Worm (Caenorhabditis elegans) whole organism, L3 larva: ENCODE data around the gene B0252.8.

Experiments
- R02D3.7 ChIP-seq: fragments of 150-350 bp; optimal IDR thresholded peaks from 2 replicates; lab custom pipeline; 2014; ENCODE audit warnings: missing biosample characterization, missing genetic modification characterization
- aly-2 ChIP-seq: fragments of 150-350 bp; optimal IDR thresholded peaks from 2 replicates; lab custom pipeline; 2014; ENCODE audit warnings: missing biosample characterization, missing genetic modification characterization
- ama-1 ChIP-seq: fragments of 150-350 bp; optimal IDR thresholded peaks from 2 replicates; lab custom pipeline; 2018
- ceh-16 ChIP-seq: sonication (generic microtip); optimal IDR thresholded peaks from 2 replicates; lab custom pipeline; 2017; ENCODE audit warnings: missing biosample characterization, missing genetic modification characterization
- ceh-28 ChIP-seq: fragments of 150-350 bp; optimal IDR thresholded peaks from 2 replicates; lab custom pipeline; 2014; ENCODE audit warnings: missing biosample characterization, missing genetic modification reagents, missing genetic modification characterization
- ceh-82 ChIP-seq: fragments of 150-350 bp; optimal IDR thresholded peaks from 2 replicates; lab custom pipeline; 2014; ENCODE audit warnings: missing biosample characterization, missing genetic modification characterization
- ceh-9 ChIP-seq: sonication (generic microtip); optimal IDR thresholded peaks from 2 replicates; lab custom pipeline; 2018; ENCODE audit warnings: missing biosample characterization, missing genetic modification characterization
- daf-12 ChIP-seq: fragments of 150-350 bp; optimal IDR thresholded peaks from 2 replicates; lab custom pipeline; 2014; ENCODE audit warnings: missing biosample characterization, missing genetic modification reagents, missing genetic modification characterization
- egl-27 ChIP-seq: sonication (generic microtip); optimal IDR thresholded peaks from 4 replicates; lab custom pipeline; 2017; ENCODE audit warnings: missing biosample characterization, missing genetic modification reagents, missing genetic modification characterization
- egl-5 ChIP-seq: fragments of 150-350 bp; optimal IDR thresholded peaks from 2 replicates; lab custom pipeline; 2017; ENCODE audit warnings: missing biosample characterization, missing genetic modification reagents, missing genetic modification characterization, inconsistent platforms
- elt-1 ChIP-seq: fragments of 150-350 bp; optimal IDR thresholded peaks from 2 replicates; lab custom pipeline; 2014; ENCODE audit warnings: missing biosample characterization, missing genetic modification characterization
- elt-2 ChIP-seq: sonication (generic microtip); optimal IDR thresholded peaks from 2 replicates; lab custom pipeline; 2016; ENCODE audit warnings: missing genetic modification reagents, mild to moderate bottlenecking, missing genetic modification characterization, missing compliant biosample characterization
- elt-3 ChIP-seq, 3 experiments: fragments of 150-350 bp in 1 of 3; sonication (generic microtip) in 2 of 3; optimal IDR thresholded peaks; 2 replicates in 2 of 3; 4 replicates in 1 of 3; lab custom pipeline; 2014 to 2017; ENCODE audit warnings: missing biosample characterization in 3 of 3, missing genetic modification characterization in 3 of 3
- eor-1 ChIP-seq, 2 experiments: fragments of 150-350 bp; optimal IDR thresholded peaks; 2 replicates each; lab custom pipeline; 2014 to 2018; ENCODE audit warnings: missing biosample characterization in 2 of 2, missing genetic modification characterization in 2 of 2
- fkh-10 ChIP-seq: sonication (generic microtip); optimal IDR thresholded peaks from 2 replicates; lab custom pipeline; 2017; ENCODE audit warnings: missing biosample characterization, missing genetic modification reagents, missing genetic modification characterization
- fkh-2 ChIP-seq: fragments of 150-350 bp; optimal IDR thresholded peaks from 2 replicates; lab custom pipeline; 2014; ENCODE audit warnings: missing biosample characterization, missing genetic modification reagents, missing genetic modification characterization
- fos-1 ChIP-seq: fragments of 150-350 bp; optimal IDR thresholded peaks from 2 replicates; lab custom pipeline; 2014; ENCODE audit warnings: missing biosample characterization, missing genetic modification characterization
- hmg-11 ChIP-seq: sonication (generic microtip); optimal IDR thresholded peaks from 2 replicates; lab custom pipeline; 2016; ENCODE audit warnings: missing genetic modification characterization, missing compliant biosample characterization
- jun-1 ChIP-seq: fragments of 150-350 bp; optimal IDR thresholded peaks from 2 replicates; lab custom pipeline; 2014; ENCODE audit warnings: missing biosample characterization, missing genetic modification reagents, missing genetic modification characterization
- lin-15B ChIP-seq: fragments of 150-350 bp; optimal IDR thresholded peaks from 2 replicates; lab custom pipeline; 2014; ENCODE audit warnings: missing biosample characterization, missing genetic modification characterization
- lin-39 ChIP-seq: fragments of 150-350 bp; optimal IDR thresholded peaks from 2 replicates; lab custom pipeline; 2018; ENCODE audit warnings: missing biosample characterization, missing genetic modification reagents, missing genetic modification characterization
- lsy-12 ChIP-seq: sonication (generic microtip); optimal IDR thresholded peaks from 2 replicates; lab custom pipeline; 2016; ENCODE audit warnings: mild to moderate bottlenecking, missing genetic modification characterization, missing compliant biosample characterization
- mdl-1 ChIP-seq: fragments of 150-350 bp; optimal IDR thresholded peaks from 2 replicates; lab custom pipeline; 2014; ENCODE audit warnings: missing biosample characterization, missing genetic modification characterization
- nfya-1 ChIP-seq: sonication (generic microtip); optimal IDR thresholded peaks from 2 replicates; lab custom pipeline; 2017; ENCODE audit warnings: missing genetic modification characterization, mild to moderate bottlenecking, missing compliant biosample characterization, antibody characterized with exemption, moderate library complexity; ENCODE audit not compliant: insufficient read depth
- nhr-11 ChIP-seq: fragments of 150-350 bp; optimal IDR thresholded peaks from 2 replicates; lab custom pipeline; 2014; ENCODE audit warnings: missing biosample characterization, missing genetic modification characterization
- nhr-12 ChIP-seq: fragments of 150-350 bp; optimal IDR thresholded peaks from 2 replicates; lab custom pipeline; 2014; ENCODE audit warnings: missing biosample characterization, missing genetic modification characterization
- nhr-25 ChIP-seq: sonication (generic microtip); optimal IDR thresholded peaks from 2 replicates; lab custom pipeline; 2017; ENCODE audit warnings: missing biosample characterization, missing genetic modification characterization
- nhr-28 ChIP-seq: fragments of 150-350 bp; optimal IDR thresholded peaks from 2 replicates; lab custom pipeline; 2014; ENCODE audit warnings: missing biosample characterization, missing genetic modification characterization
- nhr-43 ChIP-seq: sonication (generic microtip); optimal IDR thresholded peaks from 2 replicates; lab custom pipeline; 2016; ENCODE audit warnings: mild to moderate bottlenecking, missing genetic modification characterization, missing compliant biosample characterization; ENCODE audit not compliant: poor library complexity, severe bottlenecking
- nhr-67 ChIP-seq: fragments of 150-350 bp; optimal IDR thresholded peaks from 2 replicates; lab custom pipeline; 2014; ENCODE audit warnings: missing biosample characterization, missing genetic modification characterization
- nhr-76 ChIP-seq: fragments of 150-350 bp; sonication (generic microtip); optimal IDR thresholded peaks from 5 replicates; lab custom pipeline; 2014; ENCODE audit warnings: missing biosample characterization, missing genetic modification characterization
- nhr-77 ChIP-seq: fragments of 150-350 bp; optimal IDR thresholded peaks from 2 replicates; lab custom pipeline; 2014; ENCODE audit warnings: missing biosample characterization, missing genetic modification characterization
- pha-4 ChIP-seq: fragments of 150-350 bp; optimal IDR thresholded peaks from 2 replicates; lab custom pipeline; 2014; ENCODE audit warnings: missing biosample characterization, missing genetic modification reagents, missing genetic modification characterization
- sea-2 ChIP-seq: fragments of 150-350 bp; sonication (generic microtip); optimal IDR thresholded peaks from 4 replicates; lab custom pipeline; 2014; ENCODE audit warnings: missing biosample characterization, missing genetic modification reagents, missing genetic modification characterization
- skn-1 ChIP-seq: fragments of 150-350 bp; optimal IDR thresholded peaks from 2 replicates; lab custom pipeline; 2014; ENCODE audit warnings: missing biosample characterization, missing genetic modification characterization
- tbx-2 ChIP-seq: sonication (generic microtip); optimal IDR thresholded peaks from 2 replicates; lab custom pipeline; 2016; ENCODE audit warnings: mild to moderate bottlenecking, missing genetic modification characterization, missing compliant biosample characterization
- unc-39 ChIP-seq: sonication (generic microtip); optimal IDR thresholded peaks from 4 replicates; lab custom pipeline; 2017; ENCODE audit warnings: missing biosample characterization, missing genetic modification characterization
- zag-1 ChIP-seq: fragments of 150-350 bp; optimal IDR thresholded peaks from 2 replicates; lab custom pipeline; 2014; ENCODE audit warnings: missing biosample characterization, missing genetic modification characterization
- ztf-4 ChIP-seq: fragments of 150-350 bp; optimal IDR thresholded peaks from 2 replicates; lab custom pipeline; 2014; ENCODE audit warnings: missing biosample characterization, missing genetic modification characterization

Gene B0252.8

ce11 chrII:6888211-6888610 lies 27.8 kb upstream of the B0252.8 start (continued):
- TF ChIP-seq egl-5 (tag; lab: Kevin White, UChicago) (no peak), ceh-16 (tag; lab: Kevin White, UChicago) (no peak), lin-15B (no peak), nhr-12 (tag; lab: Kevin White, UChicago) (no peak), mdl-1 (tag; lab: Kevin White, UChicago) (no peak), aly-2 (tag; lab: Kevin White, UChicago) (no peak), elt-2 (tag; lab: Kevin White, UChicago) (peak; percentile 66), nhr-67 (no peak), nhr-43 (tag; lab: Kevin White, UChicago) (peak; percentile 78), fkh-10 (no peak), tbx-2 (tag; lab: Kevin White, UChicago) (peak; percentile 29), jun-1 (peak; percentile 10), fkh-2 (tag; lab: Kevin White, UChicago) (no peak), pha-4 (peak; percentile 73), unc-39 (tag; lab: Kevin White, UChicago) (no peak), nfya-1 (tag; lab: Kevin White, UChicago) (peak; percentile 21), ceh-28 (no peak), nhr-25 (tag; lab: Kevin White, UChicago) (no peak), hmg-11 (no peak), zag-1 (no peak), ztf-4 (tag; lab: Kevin White, UChicago) (no peak), nhr-11 (tag; lab: Kevin White, UChicago) (no peak), ceh-9 (tag; lab: Kevin White, UChicago) (no peak)

ce11 chrII:6888661-6889579 lies 27.0 kb upstream of the B0252.8 start:
- TF ChIP-seq lsy-12 (tag; lab: Kevin White, UChicago) (no peak), mdl-1 (tag; lab: Kevin White, UChicago) (no peak), nhr-67 (no peak), unc-39 (tag; lab: Kevin White, UChicago) (no peak), lin-15B (no peak), aly-2 (tag; lab: Kevin White, UChicago) (no peak), ceh-16 (tag; lab: Kevin White, UChicago) (no peak), elt-1 (tag; lab: Kevin White, UChicago) (no peak), zag-1 (no peak), R02D3.7 (tag; lab: Kevin White, UChicago) (no peak), nhr-25 (tag; lab: Kevin White, UChicago) (no peak), hmg-11 (no peak), ceh-9 (tag; lab: Kevin White, UChicago) (no peak), ama-1 (lab: Kevin White, UChicago) (peak; percentile 56), daf-12 (tag; lab: Kevin White, UChicago) (no peak), pha-4 (no peak), nhr-28 (tag; lab: Kevin White, UChicago) (no peak), nhr-43 (tag; lab: Kevin White, UChicago) (peak; percentile 66), lin-39 (tag; lab: Kevin White, UChicago) (peak; percentile 28), fos-1 (tag; lab: Kevin White, UChicago) (no peak), elt-3 (tag; optimal IDR thresholded peaks at IDR 0.05; lab: Kevin White, UChicago) (no peak)

- TF ChIP-seq ama-1 (lab: Kevin White, UChicago) (peak; percentile 78), skn-1 (no peak), jun-1 (no peak), fos-1 (tag; lab: Kevin White, UChicago) (peak; percentile 17)
- TF ChIP-seq, all 47 proteins: peak for 2
Observed at ce11 chrII:6889580-6889922, 26.4 kb upstream of the B0252.8 start.

- TF ChIP-seq ceh-82 (tag; lab: Kevin White, UChicago), result no peak
- TF ChIP-seq lsy-12 (tag; lab: Kevin White, UChicago), result no peak
- TF ChIP-seq jun-1, result no peak
- TF ChIP-seq nhr-76 (tag; lab: Kevin White, UChicago), result no peak
- peak; percentile 13 for TF ChIP-seq lin-39 (tag; lab: Kevin White, UChicago)
- no peak for TF ChIP-seq egl-27
- no peak for TF ChIP-seq nhr-28 (tag; lab: Kevin White, UChicago)
- TF ChIP-seq eor-1 (tag; optimal IDR thresholded peaks at IDR 0.05; lab: Kevin White, UChicago), result no peak
- TF ChIP-seq elt-2 (tag; lab: Kevin White, UChicago), result peak; percentile 3
- TF ChIP-seq nhr-77 (tag; lab: Kevin White, UChicago), result no peak
- TF ChIP-seq pha-4, result peak; percentile 37
- no peak for TF ChIP-seq nhr-12 (tag; lab: Kevin White, UChicago)
- no peak for TF ChIP-seq ceh-28
- no peak for TF ChIP-seq sea-2
- TF ChIP-seq tbx-2 (tag; lab: Kevin White, UChicago), result no peak
- TF ChIP-seq R02D3.7 (tag; lab: Kevin White, UChicago), result no peak
- TF ChIP-seq ama-1 (lab: Kevin White, UChicago), result peak; percentile 93
- peak; percentile 9 for TF ChIP-seq nfya-1 (tag; lab: Kevin White, UChicago)
Observed at ce11 chrII:6890095-6890494, 25.9 kb upstream of the B0252.8 start, which contains the start of gene acer-1. TSS of gene acer-1 (minus strand) at chrII:6890400.
